In the genomic region with DNA sequence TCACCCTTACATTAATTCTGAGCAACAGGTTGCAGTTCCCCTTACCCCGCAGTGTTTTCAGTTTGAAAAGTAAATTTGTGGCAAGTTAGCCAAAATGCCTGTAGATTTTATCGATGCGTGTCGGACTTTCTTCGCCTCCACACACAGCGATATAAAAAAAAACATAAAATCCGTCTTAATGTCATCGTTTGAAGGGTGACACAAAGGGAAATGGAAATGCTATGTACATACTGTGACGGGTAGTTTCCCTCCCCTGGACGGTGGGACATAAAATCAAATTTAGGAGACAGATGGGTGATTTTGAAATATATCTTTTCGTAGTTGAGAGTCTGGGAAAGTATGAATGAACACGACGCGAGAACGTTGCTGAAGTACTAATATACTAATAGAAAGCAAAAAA, we compare ENCODE assay signal across 3 worm cellular contexts.
A peak's percentile ranks its signal among the peaks of the same experiment; 100 is the strongest.
TF ChIP-seq lines count a peak whose summit lies in the region.

No protein-coding gene starts in this region.

TF ChIP-seq in whole organism, L1 larva, 84 proteins besides CTCF, POLR2A, EP300 and RAD21:
- TF ChIP-seq nhr-12 (tag; optimal IDR thresholded peaks at IDR 0.05; lab: Kevin White, UChicago), result no peak
- no peak for TF ChIP-seq ceh-90 (tag; optimal IDR thresholded peaks at IDR 0.05; lab: Kevin White, UChicago)
- TF ChIP-seq blmp-1 (tag; optimal IDR thresholded peaks at IDR 0.05; lab: Kevin White, UChicago), result peak; percentile 62
- TF ChIP-seq unc-30 (tag; optimal IDR thresholded peaks at IDR 0.05; lab: Kevin White, UChicago), result no peak
- no peak for TF ChIP-seq jun-1 (tag; optimal IDR thresholded peaks at IDR 0.05; lab: Kevin White, UChicago)
- no peak for TF ChIP-seq isw-1 (GFP tag; IDR thresholded peaks at IDR 0.05; lab: Robert Waterston, UW)
- no peak for TF ChIP-seq zag-1 (tag; optimal IDR thresholded peaks at IDR 0.05; lab: Kevin White, UChicago)
- TF ChIP-seq irx-1 (tag; optimal IDR thresholded peaks at IDR 0.05; lab: Kevin White, UChicago), result peak; percentile 4
- TF ChIP-seq unc-62 (GFP tag; optimal IDR thresholded peaks at IDR 0.05; lab: Kevin White, UChicago), result no peak
- no peak for TF ChIP-seq dpl-1 (GFP tag; optimal IDR thresholded peaks at IDR 0.05; lab: Kevin White, UChicago)
- TF ChIP-seq nhr-85 (tag; lab: Kevin White, UChicago), result peak; percentile 30
- peak; percentile 13 for TF ChIP-seq lin-14 (GFP tag; optimal IDR thresholded peaks at IDR 0.05; lab: Kevin White, UChicago)
- TF ChIP-seq mep-1 (tag; optimal IDR thresholded peaks at IDR 0.05; lab: Kevin White, UChicago), result no peak
- TF ChIP-seq C16A3.4 (tag; optimal IDR thresholded peaks at IDR 0.05; lab: Kevin White, UChicago), result no peak
- TF ChIP-seq efl-1 (optimal IDR thresholded peaks at IDR 0.05; lab: Kevin White, UChicago), result no peak
- peak in 1 of 2 experiments; percentile 84 for TF ChIP-seq efl-1 (GFP tag; optimal IDR thresholded peaks at IDR 0.05 in 1 of 2; lab: Kevin White, UChicago)

TF ChIP-seq in whole organism, L2 larva, 48 proteins besides CTCF, POLR2A, EP300 and RAD21:
- TF ChIP-seq nhr-25 (tag; optimal IDR thresholded peaks at IDR 0.05; lab: Kevin White, UChicago) (peak; percentile 10), nhr-6 (tag; optimal IDR thresholded peaks at IDR 0.05; lab: Kevin White, UChicago) (no peak), nhr-129 (tag; optimal IDR thresholded peaks at IDR 0.05; lab: Kevin White, UChicago) (peak; percentile 38)

TF ChIP-seq in whole organism, L3 larva, 47 proteins besides CTCF, POLR2A, EP300 and RAD21:
- TF ChIP-seq nhr-11 (tag; optimal IDR thresholded peaks at IDR 0.05; lab: Kevin White, UChicago) (no peak), nfya-1 (tag; optimal IDR thresholded peaks at IDR 0.05; lab: Kevin White, UChicago; ENCODE audit: insufficient read depth) (no peak), ZK546.5 (tag; optimal IDR thresholded peaks at IDR 0.05; lab: Kevin White, UChicago) (no peak), aly-2 (tag; optimal IDR thresholded peaks at IDR 0.05; lab: Kevin White, UChicago) (no peak), nhr-28 (tag; optimal IDR thresholded peaks at IDR 0.05; lab: Kevin White, UChicago) (no peak), eor-1 (tag; optimal IDR thresholded peaks at IDR 0.05; lab: Kevin White, UChicago) (no peak), egl-5 (tag; optimal IDR thresholded peaks at IDR 0.05; lab: Kevin White, UChicago) (peak; percentile 79)

Comparison
In these comparisons a context has a peak if more than half of its experiments do, and no peak if none do; other contexts are left out.
1. Of the 22 proteins assayed by ChIP-seq in both whole organism, L1 larva and whole organism, L2 larva: peak only in whole organism, L1 larva: blmp-1; only in whole organism, L2 larva: none; in both: none; in neither: 21.